Worm (Caenorhabditis elegans) whole organism, young adult: Measurements from ENCODE around the gene Y22D7AL.3.
A peak's percentile ranks its signal among the peaks of the same experiment; 100 is the strongest.

Experiments
- B0019.2 ChIP-seq: fragments of 200-800 bp; sonication (Bioruptor generic); conservative IDR thresholded peaks from 2 replicates; pipeline ENCODE4 v1.3.6; 2022; ENCODE audit warnings: missing genetic modification reagents, missing genetic modification characterization, missing compliant biosample characterization
- C17E4.6 ChIP-seq: fragments of 200-800 bp; sonication (Bioruptor generic); IDR thresholded peaks from 2 replicates; pipeline ENCODE4 v1.3.6; 2022; ENCODE audit warnings: missing genetic modification reagents, missing genetic modification characterization, missing compliant biosample characterization
- D2030.7 ChIP-seq: fragments of 200-800 bp; sonication (Bioruptor generic); IDR thresholded peaks from 2 replicates; pipeline ENCODE4 v1.3.6; 2022; ENCODE audit warnings: missing genetic modification reagents, missing genetic modification characterization, missing compliant biosample characterization
- F22D6.2 ChIP-seq: sonication (generic microtip); optimal IDR thresholded peaks from 2 replicates; lab custom pipeline; 2016; ENCODE audit warnings: mild to moderate bottlenecking, missing genetic modification characterization, missing compliant biosample characterization
- F23B12.7 ChIP-seq: sonication (generic microtip); optimal IDR thresholded peaks from 2 replicates; lab custom pipeline; 2017; ENCODE audit warnings: missing genetic modification characterization, mild to moderate bottlenecking, missing compliant biosample characterization, antibody characterized with exemption, moderate library complexity; ENCODE audit not compliant: insufficient read depth
- F37B4.10 ChIP-seq: fragments of 200-800 bp; sonication (Bioruptor generic); IDR thresholded peaks from 2 replicates; pipeline ENCODE4 v1.3.6; 2022; ENCODE audit warnings: missing genetic modification characterization, missing compliant biosample characterization
- F39B2.1 ChIP-seq: fragments of 200-800 bp; sonication (Bioruptor generic); IDR thresholded peaks from 2 replicates; pipeline ENCODE4 v1.3.6; 2022; ENCODE audit warnings: missing genetic modification reagents, missing genetic modification characterization, missing compliant biosample characterization
- F49E8.2 ChIP-seq: sonication (generic microtip); optimal IDR thresholded peaks from 3 replicates; lab custom pipeline; 2017; ENCODE audit warnings: missing genetic modification characterization, mild to moderate bottlenecking, missing compliant biosample characterization, antibody characterized with exemption, moderate library complexity; ENCODE audit not compliant: insufficient read depth
- F57C9.4 ChIP-seq: sonication (generic microtip); optimal IDR thresholded peaks from 2 replicates; lab custom pipeline; 2017; ENCODE audit warnings: mild to moderate bottlenecking, missing genetic modification characterization, missing compliant biosample characterization
- K12H6.12 ChIP-seq: fragments of 200-800 bp; sonication (Bioruptor generic); optimal IDR thresholded peaks from 2 replicates; lab custom pipeline; 2018; ENCODE audit warnings: mild to moderate bottlenecking, missing genetic modification characterization, missing compliant biosample characterization
- Y53F4B.3 ChIP-seq: fragments of 200-800 bp; sonication (Bioruptor generic); IDR thresholded peaks from 2 replicates; pipeline ENCODE4 v1.3.6; 2022; ENCODE audit warnings: missing genetic modification reagents, missing genetic modification characterization, missing compliant biosample characterization
- Y95B8A.8 ChIP-seq: fragments of 200-800 bp; sonication (Bioruptor generic); IDR thresholded peaks from 2 replicates; pipeline ENCODE4 v1.3.6; 2022; ENCODE audit warnings: missing genetic modification reagents, missing genetic modification characterization, missing compliant biosample characterization
- akir-1 ChIP-seq: fragments of 200-800 bp; sonication (Bioruptor generic); optimal IDR thresholded peaks from 2 replicates; lab custom pipeline; 2018; ENCODE audit warnings: mild to moderate bottlenecking, missing genetic modification characterization, moderate library complexity, missing compliant biosample characterization
- aptf-2 ChIP-seq: fragments of 200-800 bp; sonication (Bioruptor generic); conservative IDR thresholded peaks from 2 replicates; pipeline ENCODE4 v1.3.6; 2022; ENCODE audit warnings: missing genetic modification reagents, missing genetic modification characterization, missing compliant biosample characterization
- aptf-3 ChIP-seq: fragments of 200-800 bp; sonication (Bioruptor generic); IDR thresholded peaks from 2 replicates; pipeline ENCODE4 v1.3.6; 2022; ENCODE audit warnings: missing genetic modification characterization, missing compliant biosample characterization
- atf-7 ChIP-seq: sonication (generic microtip); optimal IDR thresholded peaks from 2 replicates; lab custom pipeline; 2017; ENCODE audit warnings: mild to moderate bottlenecking, missing genetic modification characterization, missing compliant biosample characterization
- athp-1 ChIP-seq: sonication (generic microtip); optimal IDR thresholded peaks from 2 replicates; lab custom pipeline; 2017; ENCODE audit warnings: mild to moderate bottlenecking, missing genetic modification characterization, missing compliant biosample characterization
- bed-2 ChIP-seq: fragments of 200-800 bp; sonication (Bioruptor generic); IDR thresholded peaks from 2 replicates; pipeline ENCODE4 v1.3.6; 2022; ENCODE audit warnings: missing genetic modification reagents, missing genetic modification characterization, missing compliant biosample characterization
- cebp-1 ChIP-seq, 2 experiments: fragments of 200-800 bp in 1 of 2; sonication (Bioruptor generic) in 1 of 2; sonication (generic microtip) in 1 of 2; IDR thresholded peaks in 1 of 2; optimal IDR thresholded peaks in 1 of 2; 2 replicates each; pipeline versions ENCODE4 v1.3.6 to Lab custom; 2017 to 2022; ENCODE audit warnings: missing compliant biosample characterization in 2 of 2, missing genetic modification characterization in 2 of 2, mild to moderate bottlenecking in 1 of 2, missing genetic modification reagents in 1 of 2, moderate library complexity in 1 of 2
- cebp-2 ChIP-seq: fragments of 200-800 bp; sonication (Bioruptor generic); IDR thresholded peaks from 2 replicates; pipeline ENCODE4 v1.3.6; 2022; ENCODE audit warnings: missing genetic modification characterization, missing compliant biosample characterization
- ceh-100 ChIP-seq: fragments of 200-800 bp; sonication (Bioruptor generic); IDR thresholded peaks from 2 replicates; pipeline ENCODE4 v1.3.6; 2022; ENCODE audit warnings: missing genetic modification reagents, missing genetic modification characterization, missing compliant biosample characterization
- ceh-27 ChIP-seq: fragments of 200-800 bp; sonication (Bioruptor generic); optimal IDR thresholded peaks from 2 replicates; lab custom pipeline; 2018; ENCODE audit warnings: mild to moderate bottlenecking, missing genetic modification characterization, moderate library complexity, missing compliant biosample characterization
- chd-7 ChIP-seq: sonication (generic microtip); optimal IDR thresholded peaks from 2 replicates; lab custom pipeline; 2016; ENCODE audit warnings: mild to moderate bottlenecking, missing genetic modification characterization, moderate library complexity, missing compliant biosample characterization
- dox-1 ChIP-seq: fragments of 200-800 bp; sonication (Bioruptor generic); IDR thresholded peaks from 2 replicates; pipeline ENCODE4 v1.3.6; 2022; ENCODE audit warnings: missing genetic modification reagents, missing genetic modification characterization, missing compliant biosample characterization
- egl-18 ChIP-seq: fragments of 200-800 bp; sonication (Bioruptor generic); IDR thresholded peaks from 2 replicates; pipeline ENCODE4 v1.3.6; 2022; ENCODE audit warnings: missing genetic modification reagents, missing genetic modification characterization, missing compliant biosample characterization
- egrh-3 ChIP-seq: fragments of 200-800 bp; sonication (Bioruptor generic); IDR thresholded peaks from 2 replicates; pipeline ENCODE4 v1.3.6; 2022; ENCODE audit warnings: missing genetic modification reagents, missing genetic modification characterization, missing compliant biosample characterization
- ekl-4 ChIP-seq: fragments of 200-800 bp; sonication (Bioruptor generic); IDR thresholded peaks from 2 replicates; pipeline ENCODE4 v1.3.6; 2022; ENCODE audit warnings: missing genetic modification reagents, missing genetic modification characterization, missing compliant biosample characterization
- him-1 ChIP-seq: sonication (generic microtip); optimal IDR thresholded peaks from 2 replicates; lab custom pipeline; 2016; ENCODE audit warnings: missing genotype, missing genetic modification reagents, missing genetic modification characterization, missing compliant biosample characterization
- hlh-12 ChIP-seq: sonication (generic microtip); optimal IDR thresholded peaks from 2 replicates; lab custom pipeline; 2016; ENCODE audit warnings: missing genetic modification characterization, missing compliant biosample characterization
- hmg-1.2 ChIP-seq: fragments of 200-800 bp; sonication (Bioruptor generic); IDR thresholded peaks from 2 replicates; pipeline ENCODE4 v1.3.6; 2022; ENCODE audit warnings: missing genetic modification reagents, missing genetic modification characterization, missing compliant biosample characterization
- lag-1 ChIP-seq: fragments of 200-800 bp; sonication (Bioruptor generic); IDR thresholded peaks from 2 replicates; pipeline ENCODE4 v1.3.6; 2022; ENCODE audit warnings: missing genetic modification reagents, missing genetic modification characterization, missing compliant biosample characterization
- lin-35 ChIP-seq, 3 experiments: fragments of 150-350 bp in 2 of 3; sonication (generic microtip) in 1 of 3; optimal IDR thresholded peaks; 2 replicates each; lab custom pipeline; 2014 to 2018; ENCODE audit warnings: missing biosample characterization in 3 of 3, missing genetic modification characterization in 3 of 3, missing genetic modification reagents in 3 of 3
- lsl-1 ChIP-seq: fragments of 200-800 bp; sonication (Bioruptor generic); optimal IDR thresholded peaks from 2 replicates; lab custom pipeline; 2018; ENCODE audit warnings: mild to moderate bottlenecking, missing genetic modification characterization, moderate library complexity, missing compliant biosample characterization
- madf-3 ChIP-seq: fragments of 200-800 bp; sonication (Bioruptor generic); IDR thresholded peaks from 2 replicates; pipeline ENCODE4 v1.3.6; 2022; ENCODE audit warnings: missing genetic modification reagents, missing genetic modification characterization, missing compliant biosample characterization
- madf-6 ChIP-seq: fragments of 200-800 bp; sonication (Bioruptor generic); IDR thresholded peaks from 2 replicates; pipeline ENCODE4 v1.3.6; 2022; ENCODE audit warnings: missing genetic modification reagents, missing genetic modification characterization, missing compliant biosample characterization
- madf-8 ChIP-seq: fragments of 200-800 bp; sonication (Bioruptor generic); conservative IDR thresholded peaks from 2 replicates; pipeline ENCODE4 v1.3.6; 2022; ENCODE audit warnings: missing genetic modification reagents, missing genetic modification characterization, missing compliant biosample characterization
- mxl-1 ChIP-seq: sonication (generic microtip); optimal IDR thresholded peaks from 2 replicates; lab custom pipeline; 2016; ENCODE audit warnings: missing genetic modification characterization, missing compliant biosample characterization
- nfya-2 ChIP-seq: fragments of 200-800 bp; sonication (Bioruptor generic); IDR thresholded peaks from 2 replicates; pipeline ENCODE4 v1.3.6; 2022; ENCODE audit warnings: missing genetic modification reagents, missing genetic modification characterization, missing compliant biosample characterization
- nhr-80 ChIP-seq: sonication (generic microtip); optimal IDR thresholded peaks from 2 replicates; lab custom pipeline; 2016; ENCODE audit warnings: missing genetic modification characterization, missing compliant biosample characterization
- rcor-1 ChIP-seq: fragments of 200-800 bp; sonication (Bioruptor generic); IDR thresholded peaks from 2 replicates; pipeline ENCODE4 v1.3.6; 2022; ENCODE audit warnings: missing genetic modification reagents, missing genetic modification characterization, missing compliant biosample characterization
- rec-8 ChIP-seq, 2 experiments: sonication (generic microtip); optimal IDR thresholded peaks; 2 replicates each; lab custom pipeline; 2016; ENCODE audit warnings: mild to moderate bottlenecking in 2 of 2, missing genetic modification characterization in 2 of 2, missing genetic modification reagents in 2 of 2, missing genotype in 2 of 2, missing biosample characterization in 1 of 2, missing compliant biosample characterization in 1 of 2, moderate library complexity in 1 of 2
- rpc-1 ChIP-seq, 2 experiments: fragments of 150-350 bp in 1 of 2; sonication (generic microtip) in 1 of 2; optimal IDR thresholded peaks; 2 replicates each; lab custom pipeline; 2014 to 2018; ENCODE audit warnings: missing biosample characterization in 1 of 2, missing genetic modification characterization in 1 of 2, missing genetic modification reagents in 1 of 2, missing genotype in 1 of 2
- snpc-3.4 ChIP-seq: sonication (generic microtip); optimal IDR thresholded peaks from 2 replicates; lab custom pipeline; 2017; ENCODE audit warnings: missing genetic modification characterization, mild to moderate bottlenecking, missing compliant biosample characterization, antibody characterized with exemption, moderate library complexity, missing genotype, missing genetic modification reagents
- snpc-4 ChIP-seq, 5 experiments: fragments of 150-350 bp in 1 of 5; sonication (generic microtip) in 4 of 5; optimal IDR thresholded peaks; 2 replicates each; lab custom pipeline; 2014 to 2018; ENCODE audit warnings: missing genetic modification characterization in 5 of 5, missing biosample characterization in 3 of 5, antibody characterized with exemption in 2 of 5, mild to moderate bottlenecking in 2 of 5, missing compliant biosample characterization in 2 of 5, missing genotype in 2 of 5, moderate library complexity in 2 of 5, missing genetic modification reagents in 1 of 5
- xnd-1 ChIP-seq: sonication (generic microtip); optimal IDR thresholded peaks from 2 replicates; lab custom pipeline; 2016; ENCODE audit warnings: missing genotype, missing genetic modification reagents, missing genetic modification characterization, missing compliant biosample characterization
- ztf-18 ChIP-seq: sonication (generic microtip); optimal IDR thresholded peaks from 2 replicates; lab custom pipeline; 2016; ENCODE audit warnings: missing genotype, mild to moderate bottlenecking, missing genetic modification characterization, missing compliant biosample characterization

The Y22D7AL.3 gene

DNA sequence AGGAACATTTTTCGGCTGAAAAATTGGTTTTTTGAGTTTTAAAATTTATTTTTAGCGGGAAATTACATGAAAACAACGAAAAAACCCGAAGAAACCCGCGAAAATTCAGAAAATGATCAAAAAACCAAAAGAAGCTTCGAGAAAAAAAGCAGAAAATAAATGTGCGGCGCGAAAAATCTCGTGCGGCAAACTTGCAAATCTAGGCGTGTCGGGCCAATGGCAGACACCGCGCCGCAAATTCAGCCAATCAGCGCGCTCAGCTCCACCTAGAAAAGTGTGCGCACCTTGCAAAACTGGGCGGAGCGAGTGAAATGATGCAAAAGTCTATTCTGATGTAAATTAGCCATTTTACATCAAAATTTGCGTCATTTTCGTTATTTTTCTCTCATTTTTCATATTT lies 22.3 kb upstream of the Y22D7AL.3 start, which contains the start of gene Y22D7AL.10 (continued):
- TF ChIP-seq B0019.2 (GFP tag; lab: Robert Waterston, UW) (peak; percentile 91), F22D6.2 (tag; lab: Kevin White, UChicago) (peak; percentile 87), aptf-2 (GFP tag; lab: Robert Waterston, UW) (peak; percentile 68), F37B4.10 (GFP tag; lab: Robert Waterston, UW) (peak; percentile 96), cebp-1 (GFP tag; IDR thresholded peaks at IDR 0.05; lab: Robert Waterston, UW) (peak; percentile 77), cebp-1 (tag; optimal IDR thresholded peaks at IDR 0.05; lab: Kevin White, UChicago) (peak; percentile 96), C17E4.6 (GFP tag; lab: Robert Waterston, UW) (peak; percentile 97), madf-3 (peak; percentile 96), egl-18 (GFP tag; lab: Robert Waterston, UW) (peak; percentile 90), D2030.7 (GFP tag; lab: Robert Waterston, UW) (peak; percentile 99), rcor-1 (GFP tag; lab: Robert Waterston, UW) (peak; percentile 97), lsl-1 (GFP tag; lab: Kevin White, UChicago) (peak; percentile 92), nfya-2 (GFP tag; lab: Robert Waterston, UW) (peak; percentile 100), athp-1 (tag; lab: Kevin White, UChicago) (peak; percentile 99), rpc-1 (optimal IDR thresholded peaks at IDR 0.05; lab: Kevin White, UChicago) (peak; percentile 90), rpc-1 (tag; optimal IDR thresholded peaks at IDR 0.05; lab: Kevin White, UChicago) (peak; percentile 8), madf-6 (GFP tag; lab: Robert Waterston, UW) (peak; percentile 97), F23B12.7 (peak; percentile 91), nhr-80 (tag; lab: Kevin White, UChicago) (peak; percentile 85), snpc-4 (GFP tag; optimal IDR thresholded peaks at IDR 0.05; lab: Kevin White, UChicago) (peak; percentile 73), snpc-4 (tag; optimal IDR thresholded peaks at IDR 0.05; lab: Kevin White, UChicago) (peak in 3 of 4 experiments; percentile 60 to 90 (median 77)), bed-2 (peak; percentile 95), lag-1 (GFP tag; lab: Robert Waterston, UW) (0 out of 2 replicates have a peak, but pooled peaks have one; percentile 56), Y95B8A.8 (GFP tag; lab: Robert Waterston, UW) (peak; percentile 99), F49E8.2 (peak; percentile 96), ceh-27 (GFP tag; lab: Kevin White, UChicago) (peak; percentile 98), hlh-12 (tag; lab: Kevin White, UChicago) (no peak), madf-8 (GFP tag; lab: Robert Waterston, UW) (peak; percentile 92), aptf-3 (0 out of 2 replicates have a peak, but pooled peaks have one; percentile 41), xnd-1 (peak; percentile 93), him-1 (tag; lab: Kevin White, UChicago) (peak; percentile 68), K12H6.12 (tag; lab: Kevin White, UChicago) (peak; percentile 97), lin-35 (GFP tag; optimal IDR thresholded peaks at IDR 0.05; lab: Kevin White, UChicago) (peak; percentile 72 to 95 (median 94)), rec-8 (tag; optimal IDR thresholded peaks at IDR 0.05; lab: Kevin White, UChicago) (peak; percentile 74 to 85), ekl-4 (peak; percentile 99), snpc-3.4 (tag; lab: Kevin White, UChicago) (peak; percentile 96), mxl-1 (tag; lab: Kevin White, UChicago) (no peak), cebp-2 (peak; percentile 94), chd-7 (tag; lab: Kevin White, UChicago) (peak; percentile 98), akir-1 (GFP tag; lab: Kevin White, UChicago) (no peak), F39B2.1 (GFP tag; lab: Robert Waterston, UW) (peak; percentile 91), atf-7 (tag; lab: Kevin White, UChicago) (peak; percentile 97), Y53F4B.3 (GFP tag; lab: Robert Waterston, UW) (peak; percentile 85), ztf-18 (tag; lab: Kevin White, UChicago) (peak; percentile 77), egrh-3 (peak; percentile 80), dox-1 (GFP tag; lab: Robert Waterston, UW) (peak; percentile 99), hmg-1.2 (GFP tag; lab: Robert Waterston, UW) (peak; percentile 88), F57C9.4 (tag; lab: Kevin White, UChicago) (peak; percentile 93), ceh-100 (GFP tag; lab: Robert Waterston, UW) (peak; percentile 92)
